Worm (Caenorhabditis elegans) whole organism, L3 larva: ENCODE results near the gene gss-1.
"Not testable (repeated sequence)": the region's sequence is repeated elsewhere in the genome, so short reads cannot be mapped to it uniquely, and the experiment has no call there.

Experiments
- ceh-16 ChIP-seq: sonication (generic microtip); optimal IDR thresholded peaks from 2 replicates; lab custom pipeline; 2017; ENCODE audit warnings: missing biosample characterization, missing genetic modification characterization
- ceh-28 ChIP-seq: fragments of 150-350 bp; optimal IDR thresholded peaks from 2 replicates; lab custom pipeline; 2014; ENCODE audit warnings: missing biosample characterization, missing genetic modification reagents, missing genetic modification characterization
- fos-1 ChIP-seq: fragments of 150-350 bp; optimal IDR thresholded peaks from 2 replicates; lab custom pipeline; 2014; ENCODE audit warnings: missing biosample characterization, missing genetic modification characterization
- lin-39 ChIP-seq: fragments of 150-350 bp; optimal IDR thresholded peaks from 2 replicates; lab custom pipeline; 2018; ENCODE audit warnings: missing biosample characterization, missing genetic modification reagents, missing genetic modification characterization
- pqm-1 ChIP-seq: fragments of 150-350 bp; optimal IDR thresholded peaks from 2 replicates; lab custom pipeline; 2017; ENCODE audit warnings: missing biosample characterization, missing genetic modification characterization, inconsistent platforms

ce11 chrII:9459462-9459861, 43.2 kb upstream of the gss-1 start, which contains the start of gene R09D1.14:
- TF ChIP-seq ceh-16 (tag; lab: Kevin White, UChicago); lin-39; ceh-28 (tag; lab: Kevin White, UChicago); pqm-1 (tag; lab: Kevin White, UChicago); fos-1 (tag; lab: Kevin White, UChicago): not testable (repeated sequence)
